Fruit fly (Drosophila melanogaster) whole organism, embryonic: ENCODE measurements around the gene CG6126.

Experiments used
- CG10267 ChIP-seq: fragments of 200-800 bp; sonication (Bioruptor generic); optimal IDR thresholded peaks from 2 replicates; lab custom pipeline; 2018; ENCODE audit warnings: missing biosample characterization, mild to moderate bottlenecking, missing genetic modification characterization, moderate library complexity
- CG10959 ChIP-seq: fragments of 200-800 bp; sonication (Bioruptor generic); IDR thresholded peaks from 2 replicates; pipeline ENCODE4 v1.3.6; 2022; ENCODE audit warnings: missing biosample characterization, missing genetic modification characterization
- CG11247 ChIP-seq: fragments of 200-800 bp; sonication (Bioruptor generic); IDR thresholded peaks from 2 replicates; pipeline ENCODE4 v1.3.6; 2022; ENCODE audit warnings: missing biosample characterization, missing genetic modification characterization
- CG12236 ChIP-seq: fragments of 200-800 bp; sonication (Bioruptor generic); optimal IDR thresholded peaks from 2 replicates; lab custom pipeline; 2016; ENCODE audit warnings: missing biosample characterization, missing genetic modification characterization
- CG13287 ChIP-seq: fragments of 200-800 bp; sonication (Bioruptor generic); IDR thresholded peaks from 2 replicates; pipeline ENCODE4 v1.3.6; 2022; ENCODE audit warnings: missing biosample characterization, missing genetic modification characterization; ENCODE audit not compliant: partially characterized antibody
- CG14860 ChIP-seq: fragments of 200-800 bp; sonication (Bioruptor generic); IDR thresholded peaks from 3 replicates; pipeline ENCODE4 v1.3.6; 2022; ENCODE audit warnings: missing biosample characterization, missing genetic modification characterization; ENCODE audit not compliant: partially characterized antibody
- CG15601 ChIP-seq: fragments of 200-800 bp; sonication (Bioruptor generic); optimal IDR thresholded peaks from 3 replicates; lab custom pipeline; 2019; ENCODE audit warnings: missing biosample characterization, mild to moderate bottlenecking, missing genetic modification characterization, moderate library complexity
- CG17802 ChIP-seq: fragments of 200-800 bp; sonication (Bioruptor generic); optimal IDR thresholded peaks from 2 replicates; lab custom pipeline; 2018; ENCODE audit warnings: missing biosample characterization, mild to moderate bottlenecking, missing genetic modification characterization, moderate library complexity
- CG2116 ChIP-seq: fragments of 200-800 bp; sonication (Bioruptor generic); optimal IDR thresholded peaks from 3 replicates; lab custom pipeline; 2018; ENCODE audit warnings: missing biosample characterization, mild to moderate bottlenecking, missing genetic modification characterization
- CG2678 ChIP-seq: fragments of 200-800 bp; sonication (Bioruptor generic); optimal IDR thresholded peaks from 3 replicates; lab custom pipeline; 2019; ENCODE audit warnings: missing biosample characterization, mild to moderate bottlenecking, missing genetic modification characterization, moderate library complexity
- CG3163 ChIP-seq: fragments of 200-800 bp; sonication (Bioruptor generic); optimal IDR thresholded peaks from 3 replicates; lab custom pipeline; 2016; ENCODE audit warnings: missing biosample characterization, missing genetic modification characterization
- CG33557 ChIP-seq: fragments of 200-800 bp; sonication (Bioruptor generic); optimal IDR thresholded peaks from 2 replicates; lab custom pipeline; 2019; ENCODE audit warnings: missing biosample characterization, mild to moderate bottlenecking, missing genetic modification characterization, moderate library complexity
- CG3407 ChIP-seq: fragments of 200-800 bp; sonication (Bioruptor generic); optimal IDR thresholded peaks from 2 replicates; lab custom pipeline; 2018; ENCODE audit warnings: missing biosample characterization, mild to moderate bottlenecking, missing genetic modification characterization
- CG34376 ChIP-seq: fragments of 200-800 bp; sonication (Bioruptor generic); optimal IDR thresholded peaks from 2 replicates; lab custom pipeline; 2018; ENCODE audit warnings: missing biosample characterization, mild to moderate bottlenecking, missing genetic modification characterization
- CG6689 ChIP-seq: fragments of 200-800 bp; sonication (Bioruptor generic); IDR thresholded peaks from 2 replicates; pipeline ENCODE4 v1.3.6; 2022; ENCODE audit warnings: missing biosample characterization, missing genetic modification characterization
- CG6813 ChIP-seq: fragments of 200-800 bp; sonication (Bioruptor generic); optimal IDR thresholded peaks from 2 replicates; lab custom pipeline; 2017; ENCODE audit warnings: missing biosample characterization, missing genetic modification characterization, mild to moderate bottlenecking, moderate library complexity, missing genetic modification reagents
- CG6854 ChIP-seq: fragments of 200-800 bp; sonication (Bioruptor generic); optimal IDR thresholded peaks from 3 replicates; lab custom pipeline; 2017; ENCODE audit warnings: missing biosample characterization, mild to moderate bottlenecking, missing genetic modification characterization
- CoRest ChIP-seq: fragments of 200-800 bp; sonication (Bioruptor generic); optimal IDR thresholded peaks from 3 replicates; lab custom pipeline; 2018; ENCODE audit warnings: missing biosample characterization, mild to moderate bottlenecking, missing genetic modification characterization, moderate library complexity
- Drgx ChIP-seq: fragments of 200-800 bp; sonication (Bioruptor generic); IDR thresholded peaks from 2 replicates; pipeline ENCODE4 v1.3.6; 2022; ENCODE audit warnings: missing biosample characterization, missing genetic modification characterization
- HLH4C ChIP-seq: fragments of 200-800 bp; sonication (Bioruptor generic); IDR thresholded peaks from 3 replicates; pipeline ENCODE4 v1.3.6; 2022; ENCODE audit warnings: missing biosample characterization, missing genetic modification characterization; ENCODE audit not compliant: partially characterized antibody
- Hr3 ChIP-seq: fragments of 200-800 bp; sonication (Bioruptor generic); optimal IDR thresholded peaks from 3 replicates; lab custom pipeline; 2016; ENCODE audit warnings: missing biosample characterization, missing genetic modification characterization
- Hsf ChIP-seq: fragments of 200-800 bp; sonication (Bioruptor generic); optimal IDR thresholded peaks from 3 replicates; lab custom pipeline; 2016; ENCODE audit warnings: missing biosample characterization, missing genetic modification characterization
- Med ChIP-seq: fragments of 200-800 bp; sonication (Bioruptor generic); peaks from one replicate; lab custom pipeline; 2016; ENCODE audit warnings: missing biosample characterization, missing genetic modification characterization, mild to moderate bottlenecking, inconsistent platforms, moderate library complexity
- NK7.1 ChIP-seq: fragments of 200-800 bp; sonication (Bioruptor generic); optimal IDR thresholded peaks from 3 replicates; lab custom pipeline; 2016; ENCODE audit warnings: missing biosample characterization, missing genetic modification characterization
- Optix ChIP-seq: fragments of 200-800 bp; sonication (Bioruptor generic); IDR thresholded peaks from 3 replicates; pipeline ENCODE4 v1.3.6; 2022; ENCODE audit warnings: missing biosample characterization, missing genetic modification characterization
- Ssrp ChIP-seq: fragments of 200-800 bp; sonication (Bioruptor generic); optimal IDR thresholded peaks from 2 replicates; lab custom pipeline; 2018; ENCODE audit warnings: missing biosample characterization, mild to moderate bottlenecking, missing genetic modification characterization, moderate library complexity
- Xbp1 ChIP-seq: fragments of 200-800 bp; sonication (Bioruptor generic); optimal IDR thresholded peaks from 3 replicates; lab custom pipeline; 2016; ENCODE audit warnings: missing biosample characterization, mild to moderate bottlenecking, missing genetic modification characterization
- ara ChIP-seq: fragments of 200-800 bp; sonication (Bioruptor generic); IDR thresholded peaks from 2 replicates; pipeline ENCODE4 v1.3.6; 2022; ENCODE audit warnings: missing biosample characterization, missing genetic modification characterization
- bbx ChIP-seq: fragments of 200-800 bp; sonication (Bioruptor generic); IDR thresholded peaks from 2 replicates; pipeline ENCODE4 v1.3.6; 2022; ENCODE audit warnings: missing biosample characterization, missing genetic modification characterization; ENCODE audit not compliant: partially characterized antibody
- cwo ChIP-seq: fragments of 200-800 bp; sonication (Bioruptor generic); optimal IDR thresholded peaks from 3 replicates; lab custom pipeline; 2017; ENCODE audit warnings: missing biosample characterization, missing genetic modification characterization, mild to moderate bottlenecking, moderate library complexity, missing genetic modification reagents
- danr ChIP-seq: fragments of 200-800 bp; sonication (Bioruptor generic); IDR thresholded peaks from 2 replicates; pipeline ENCODE4 v1.3.6; 2022; ENCODE audit warnings: missing biosample characterization, missing genetic modification characterization
- emc ChIP-seq: fragments of 200-800 bp; sonication (Bioruptor generic); optimal IDR thresholded peaks from 2 replicates; lab custom pipeline; 2016; ENCODE audit warnings: missing biosample characterization, missing genetic modification characterization
- ftz-f1 ChIP-seq: fragments of 200-800 bp; sonication (Bioruptor generic); optimal IDR thresholded peaks from 2 replicates; lab custom pipeline; 2016; ENCODE audit warnings: missing biosample characterization, missing genetic modification characterization
- gcm2 ChIP-seq: fragments of 200-800 bp; sonication (Bioruptor generic); optimal IDR thresholded peaks from 2 replicates; lab custom pipeline; 2016; ENCODE audit warnings: missing biosample characterization, missing genetic modification characterization
- gem ChIP-seq: fragments of 200-800 bp; sonication (Bioruptor generic); optimal IDR thresholded peaks from 2 replicates; lab custom pipeline; 2019; ENCODE audit warnings: missing biosample characterization, mild to moderate bottlenecking, missing genetic modification characterization, moderate library complexity
- her ChIP-seq: fragments of 200-800 bp; sonication (Bioruptor generic); optimal IDR thresholded peaks from 2 replicates; lab custom pipeline; 2016; ENCODE audit warnings: missing biosample characterization, missing genetic modification characterization
- ind ChIP-seq: fragments of 200-800 bp; sonication (Bioruptor generic); optimal IDR thresholded peaks from 3 replicates; lab custom pipeline; 2016; ENCODE audit warnings: missing biosample characterization, missing genetic modification characterization
- inv ChIP-seq: fragments of 200-800 bp; sonication (Bioruptor generic); IDR thresholded peaks from 2 replicates; pipeline ENCODE4 v1.3.6; 2022; ENCODE audit warnings: missing biosample characterization, missing genetic modification characterization; ENCODE audit not compliant: partially characterized antibody
- klu ChIP-seq: fragments of 200-800 bp; sonication (Bioruptor generic); IDR thresholded peaks from 2 replicates; pipeline ENCODE4 v1.3.6; 2022; ENCODE audit warnings: missing biosample characterization, missing genetic modification characterization
- nerfin-2 ChIP-seq: fragments of 200-800 bp; sonication (Bioruptor generic); IDR thresholded peaks from 2 replicates; pipeline ENCODE4 v1.3.6; 2022; ENCODE audit warnings: missing biosample characterization, missing genetic modification characterization; ENCODE audit not compliant: partially characterized antibody
- oc ChIP-seq: fragments of 200-800 bp; sonication (Bioruptor generic); optimal IDR thresholded peaks from 2 replicates; lab custom pipeline; 2018; ENCODE audit warnings: missing biosample characterization, mild to moderate bottlenecking, missing genetic modification characterization, moderate library complexity
- pho ChIP-seq: fragments of 200-800 bp; sonication (Bioruptor generic); optimal IDR thresholded peaks from 2 replicates; lab custom pipeline; 2016; ENCODE audit warnings: missing biosample characterization, missing genetic modification characterization
- rib ChIP-seq: fragments of 200-800 bp; sonication (Bioruptor generic); IDR thresholded peaks from 2 replicates; pipeline ENCODE4 v1.3.6; 2022; ENCODE audit warnings: missing biosample characterization, missing genetic modification characterization
- scrt ChIP-seq: fragments of 200-800 bp; sonication (Bioruptor generic); optimal IDR thresholded peaks from 2 replicates; lab custom pipeline; 2018; ENCODE audit warnings: missing biosample characterization, mild to moderate bottlenecking, missing genetic modification characterization, moderate library complexity
- sd ChIP-seq: fragments of 200-800 bp; sonication (Bioruptor generic); optimal IDR thresholded peaks from 3 replicates; lab custom pipeline; 2018; ENCODE audit warnings: missing biosample characterization, mild to moderate bottlenecking, missing genetic modification characterization, moderate library complexity
- sens ChIP-seq: fragments of 200-800 bp; sonication (Bioruptor generic); peaks from one replicate; lab custom pipeline; 2016; ENCODE audit warnings: missing biosample characterization, missing genetic modification characterization
- shn ChIP-seq: fragments of 200-800 bp; sonication (Bioruptor generic); optimal IDR thresholded peaks from 3 replicates; lab custom pipeline; 2016; ENCODE audit warnings: missing biosample characterization, missing genetic modification characterization
- tna ChIP-seq: fragments of 200-800 bp; sonication (Bioruptor generic); IDR thresholded peaks from 2 replicates; pipeline ENCODE4 v1.3.6; 2022; ENCODE audit warnings: missing biosample characterization, missing genetic modification characterization; ENCODE audit not compliant: partially characterized antibody
- trem ChIP-seq: fragments of 200-800 bp; optimal IDR thresholded peaks from 3 replicates; lab custom pipeline; 2019; ENCODE audit warnings: missing biosample characterization, mild to moderate bottlenecking, missing genetic modification characterization, moderate library complexity

Gene CG6126

DNA sequence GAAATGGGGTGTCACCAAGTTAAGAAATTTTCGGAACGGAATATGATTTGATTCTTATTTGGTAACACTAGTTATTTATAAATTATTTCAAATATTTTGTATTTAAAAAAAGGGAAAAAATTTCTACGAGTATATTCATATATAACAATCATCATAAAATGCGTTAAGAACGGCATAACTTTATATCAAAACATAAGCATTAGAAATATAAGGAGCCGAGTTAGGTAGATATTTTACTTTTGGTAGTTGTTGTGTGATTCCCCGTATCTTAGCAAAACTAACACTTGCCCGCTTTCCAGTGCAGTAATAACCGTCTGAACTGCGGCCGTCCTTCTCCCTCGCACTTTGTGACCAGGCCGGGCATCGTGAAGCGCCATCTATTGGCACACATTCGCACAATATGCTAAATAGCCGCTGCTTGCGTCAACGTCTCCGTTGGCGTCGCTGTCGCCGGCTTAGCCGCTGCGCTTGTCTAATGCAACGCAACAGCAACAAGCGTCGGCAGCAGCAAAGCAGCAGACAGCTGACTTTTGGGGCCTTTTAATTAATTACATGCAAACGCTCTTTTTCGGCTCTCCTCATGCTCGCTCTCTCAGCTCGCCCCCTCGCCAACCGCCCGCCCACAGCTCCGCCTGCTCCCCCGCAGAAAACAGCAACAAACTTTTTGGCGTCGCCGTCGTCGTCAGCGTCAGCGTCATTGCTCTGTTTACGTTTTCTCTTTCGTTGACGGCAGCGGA is 41.5 kb upstream of the CG6126 start (continued):
- no peak for TF ChIP-seq emc (GFP tag; lab: Kevin White, UChicago)
- TF ChIP-seq klu = no peak
- no peak for TF ChIP-seq CG14860
- no peak for TF ChIP-seq ind
- TF ChIP-seq CG10267 (tag; lab: Kevin White, UChicago) = no peak
- TF ChIP-seq pho (GFP tag; lab: Kevin White, UChicago) = no peak
- no peak for TF ChIP-seq CG34376 (GFP tag; lab: Kevin White, UChicago)
- no peak; the same call in 1 of the 2 replicates for TF ChIP-seq Drgx
- no peak for TF ChIP-seq gcm2 (GFP tag; lab: Kevin White, UChicago)
- peak; percentile 78 for TF ChIP-seq Med
- TF ChIP-seq rib (GFP tag; lab: Robert Waterston, UW) = 0 out of 2 replicates have a peak, but pooled peaks have one; percentile 30
- TF ChIP-seq scrt = peak; percentile 59
- no peak for TF ChIP-seq CG3163 (GFP tag; lab: Kevin White, UChicago)
- TF ChIP-seq inv (GFP tag; lab: Robert Waterston, UW) = no peak
- TF ChIP-seq shn (GFP tag; lab: Kevin White, UChicago) = no peak
- peak; percentile 12 for TF ChIP-seq sd (tag; lab: Kevin White, UChicago)
- TF ChIP-seq trem (tag; lab: Kevin White, UChicago) = no peak
- peak; percentile 9 for TF ChIP-seq CG2678
- TF ChIP-seq nerfin-2 (GFP tag; lab: Robert Waterston, UW) = no peak
- TF ChIP-seq CoRest (tag; lab: Kevin White, UChicago) = no peak
- TF ChIP-seq Ssrp (tag; lab: Kevin White, UChicago) = peak; percentile 26
- TF ChIP-seq HLH4C (GFP tag; lab: Robert Waterston, UW) = no peak
- TF ChIP-seq cwo = peak; percentile 14
- TF ChIP-seq Hr3 = no peak
- no peak for TF ChIP-seq oc (tag; lab: Kevin White, UChicago)
- no peak for TF ChIP-seq CG12236 (GFP tag; lab: Kevin White, UChicago)
- TF ChIP-seq CG10959 (GFP tag; lab: Robert Waterston, UW) = no peak
- TF ChIP-seq CG2116 (GFP tag; lab: Kevin White, UChicago) = no peak
- no peak for TF ChIP-seq CG3407
- 0 out of 2 replicates have a peak, but pooled peaks have one; percentile 25 for TF ChIP-seq bbx (GFP tag; lab: Robert Waterston, UW)
- TF ChIP-seq NK7.1 (GFP tag; lab: Kevin White, UChicago) = no peak
- TF ChIP-seq tna (GFP tag; lab: Robert Waterston, UW) = no peak
- no peak for TF ChIP-seq CG33557
- TF ChIP-seq CG11247 (GFP tag; lab: Robert Waterston, UW) = 0 out of 2 replicates have a peak, but pooled peaks have one; percentile 17
- no peak for TF ChIP-seq danr (GFP tag; lab: Robert Waterston, UW)
- TF ChIP-seq ara (GFP tag; lab: Robert Waterston, UW) = no peak
- TF ChIP-seq CG17802 = no peak
- peak; percentile 20; the same call in 1 of the 2 replicates for TF ChIP-seq CG13287 (GFP tag; lab: Robert Waterston, UW)
- no peak for TF ChIP-seq Hsf
- no peak for TF ChIP-seq her
- TF ChIP-seq CG15601 (tag; lab: Kevin White, UChicago) = no peak
- TF ChIP-seq ftz-f1 (GFP tag; lab: Kevin White, UChicago) = no peak
- peak; percentile 15 for TF ChIP-seq gem (tag; lab: Kevin White, UChicago)
- no peak for TF ChIP-seq CG6854 (GFP tag; lab: Kevin White, UChicago)
- no peak for TF ChIP-seq CG6689 (GFP tag; lab: Robert Waterston, UW)
- TF ChIP-seq Optix (GFP tag; lab: Robert Waterston, UW) = no peak
- TF ChIP-seq sens (GFP tag; lab: Kevin White, UChicago) = peak; percentile 63
- no peak for TF ChIP-seq Xbp1 (GFP tag; lab: Kevin White, UChicago)
- no peak for TF ChIP-seq CG6813 (GFP tag; lab: Kevin White, UChicago)
